Fruit fly (Drosophila melanogaster) whole organism, embryonic: ENCODE measurements around the gene dls.

ENCODE experiments used
- BEAF-32 ChIP-seq: fragments of 200-800 bp; sonication (Bioruptor generic); optimal IDR thresholded peaks from 3 replicates; lab custom pipeline; 2017; ENCODE audit warnings: missing biosample characterization, missing genetic modification characterization, mild to moderate bottlenecking, moderate library complexity, missing genetic modification reagents
- CG1024 ChIP-seq: fragments of 200-800 bp; sonication (Bioruptor generic); IDR thresholded peaks from 2 replicates; pipeline ENCODE4 v1.3.6; 2022; ENCODE audit warnings: missing biosample characterization, missing genetic modification characterization
- CG10979 ChIP-seq: fragments of 200-800 bp; sonication (Bioruptor generic); optimal IDR thresholded peaks from 2 replicates; lab custom pipeline; 2018; ENCODE audit warnings: missing biosample characterization, mild to moderate bottlenecking, missing genetic modification characterization, moderate library complexity
- CG11093 ChIP-seq: fragments of 200-800 bp; sonication (Bioruptor generic); IDR thresholded peaks from 3 replicates; pipeline ENCODE4 v1.3.6; 2022; ENCODE audit warnings: missing biosample characterization, missing genetic modification characterization
- CG11696 ChIP-seq: fragments of 200-800 bp; sonication (Bioruptor generic); IDR thresholded peaks from 2 replicates; pipeline ENCODE4 v1.3.6; 2022; ENCODE audit warnings: missing biosample characterization, missing genetic modification characterization
- CG12769 ChIP-seq: fragments of 200-800 bp; sonication (Bioruptor generic); optimal IDR thresholded peaks from 2 replicates; lab custom pipeline; 2019; ENCODE audit warnings: missing biosample characterization, mild to moderate bottlenecking, missing genetic modification characterization, moderate library complexity
- CG15073 ChIP-seq: fragments of 200-800 bp; sonication (Bioruptor generic); optimal IDR thresholded peaks from 2 replicates; lab custom pipeline; 2016; ENCODE audit warnings: missing biosample characterization, missing genetic modification characterization
- CG17328 ChIP-seq: fragments of 200-800 bp; sonication (Bioruptor generic); IDR thresholded peaks from 2 replicates; pipeline ENCODE4 v1.3.6; 2022; ENCODE audit warnings: missing biosample characterization, missing genetic modification characterization
- CG17802 ChIP-seq: fragments of 200-800 bp; sonication (Bioruptor generic); optimal IDR thresholded peaks from 2 replicates; lab custom pipeline; 2018; ENCODE audit warnings: missing biosample characterization, mild to moderate bottlenecking, missing genetic modification characterization, moderate library complexity
- CG1792 ChIP-seq: fragments of 200-800 bp; sonication (Bioruptor generic); optimal IDR thresholded peaks from 2 replicates; lab custom pipeline; 2016; ENCODE audit warnings: missing biosample characterization, missing genetic modification characterization
- CG34422 ChIP-seq: fragments of 200-800 bp; sonication (Bioruptor generic); IDR thresholded peaks from 3 replicates; pipeline ENCODE4 v1.3.6; 2022; ENCODE audit warnings: missing biosample characterization, missing genetic modification characterization
- CG4820 ChIP-seq: fragments of 200-800 bp; sonication (Bioruptor generic); optimal IDR thresholded peaks from 3 replicates; lab custom pipeline; 2016; ENCODE audit warnings: missing biosample characterization, missing genetic modification characterization
- CG6254 ChIP-seq: fragments of 200-800 bp; sonication (Bioruptor generic); optimal IDR thresholded peaks from 3 replicates; lab custom pipeline; 2017; ENCODE audit warnings: mild to moderate bottlenecking, missing biosample characterization, missing genetic modification reagents, missing genetic modification characterization
- CG6854 ChIP-seq: fragments of 200-800 bp; sonication (Bioruptor generic); optimal IDR thresholded peaks from 3 replicates; lab custom pipeline; 2017; ENCODE audit warnings: missing biosample characterization, mild to moderate bottlenecking, missing genetic modification characterization
- CG7372 ChIP-seq: fragments of 200-800 bp; sonication (Bioruptor generic); IDR thresholded peaks from 2 replicates; pipeline ENCODE4 v1.3.6; 2022; ENCODE audit warnings: missing biosample characterization, missing genetic modification characterization
- CG7928 ChIP-seq: fragments of 200-800 bp; sonication (Bioruptor generic); optimal IDR thresholded peaks from 2 replicates; lab custom pipeline; 2017; ENCODE audit warnings: missing biosample characterization, mild to moderate bottlenecking, missing genetic modification characterization
- CG9797 ChIP-seq: fragments of 200-800 bp; sonication (Bioruptor generic); optimal IDR thresholded peaks from 3 replicates; lab custom pipeline; 2018; ENCODE audit warnings: missing biosample characterization, mild to moderate bottlenecking, missing genetic modification characterization
- Dfd ChIP-seq, 2 experiments: fragments of >200 bp; optimal IDR thresholded peaks; 2 replicates each; lab custom pipeline; 2017; ENCODE audit warnings: missing biosample characterization in 2 of 2, missing genetic modification characterization in 2 of 2
- Dref ChIP-seq: fragments of 200-800 bp; sonication (Bioruptor generic); IDR thresholded peaks from 2 replicates; pipeline ENCODE4 v1.3.6; 2022; ENCODE audit warnings: missing biosample characterization, missing genetic modification characterization
- E2f1 ChIP-seq: fragments of 200-800 bp; sonication (Bioruptor generic); IDR thresholded peaks from 2 replicates; pipeline ENCODE4 v1.3.6; 2022; ENCODE audit warnings: missing biosample characterization, missing genetic modification characterization
- Elba2 ChIP-seq: fragments of 200-800 bp; sonication (Bioruptor generic); optimal IDR thresholded peaks from 3 replicates; lab custom pipeline; 2016; ENCODE audit warnings: missing biosample characterization, missing genetic modification characterization
- Ets65A ChIP-seq: fragments of 200-800 bp; sonication (Bioruptor generic); peaks from one replicate; lab custom pipeline; 2016; ENCODE audit warnings: missing biosample characterization, missing genetic modification characterization
- Gsc ChIP-seq: fragments of 200-800 bp; sonication (Bioruptor generic); IDR thresholded peaks from 2 replicates; pipeline ENCODE4 v1.3.6; 2022; ENCODE audit warnings: missing biosample characterization, missing genetic modification characterization
- HLH54F ChIP-seq: fragments of 200-800 bp; sonication (Bioruptor generic); optimal IDR thresholded peaks from 3 replicates; lab custom pipeline; 2016; ENCODE audit warnings: missing biosample characterization, missing genetic modification characterization
- Hsf ChIP-seq: fragments of 200-800 bp; sonication (Bioruptor generic); optimal IDR thresholded peaks from 3 replicates; lab custom pipeline; 2016; ENCODE audit warnings: missing biosample characterization, missing genetic modification characterization
- MESR4 ChIP-seq: fragments of 200-800 bp; sonication (Bioruptor generic); optimal IDR thresholded peaks from 2 replicates; lab custom pipeline; 2018; ENCODE audit warnings: missing biosample characterization, mild to moderate bottlenecking, missing genetic modification characterization, moderate library complexity
- NK7.1 ChIP-seq: fragments of 200-800 bp; sonication (Bioruptor generic); optimal IDR thresholded peaks from 3 replicates; lab custom pipeline; 2016; ENCODE audit warnings: missing biosample characterization, missing genetic modification characterization
- Sox100B ChIP-seq: fragments of 200-800 bp; sonication (Bioruptor generic); optimal IDR thresholded peaks from 3 replicates; lab custom pipeline; 2018; ENCODE audit warnings: missing biosample characterization, mild to moderate bottlenecking, missing genetic modification characterization
- TFAM ChIP-seq: fragments of 200-800 bp; sonication (Bioruptor generic); optimal IDR thresholded peaks from 2 replicates; lab custom pipeline; 2017; ENCODE audit warnings: missing biosample characterization, missing genetic modification characterization, inconsistent platforms
- Tbp ChIP-seq: fragments of >200 bp; optimal IDR thresholded peaks from 2 replicates; lab custom pipeline; 2018; ENCODE audit warnings: missing biosample characterization, missing genetic modification characterization
- dati ChIP-seq: fragments of 200-800 bp; sonication (Bioruptor generic); IDR thresholded peaks from 2 replicates; pipeline ENCODE4 v1.3.6; 2022; ENCODE audit warnings: missing biosample characterization, missing genetic modification characterization
- gsb-n ChIP-seq: fragments of 200-800 bp; sonication (Bioruptor generic); optimal IDR thresholded peaks from 3 replicates; lab custom pipeline; 2018; ENCODE audit warnings: missing biosample characterization, mild to moderate bottlenecking, missing genetic modification characterization
- hbn ChIP-seq: fragments of 200-800 bp; sonication (Bioruptor generic); IDR thresholded peaks from 2 replicates; pipeline ENCODE4 v1.3.6; 2022; ENCODE audit warnings: missing biosample characterization, missing genetic modification characterization; ENCODE audit not compliant: partially characterized antibody
- hkb ChIP-seq, 2 experiments: fragments of 200-800 bp in 1 of 2; fragments of >200 bp in 1 of 2; sonication (Bioruptor generic) in 1 of 2; IDR thresholded peaks in 1 of 2; optimal IDR thresholded peaks in 1 of 2; 2 replicates each; pipeline versions ENCODE4 v1.3.6 to Lab custom; 2017 to 2022; ENCODE audit warnings: missing biosample characterization in 1 of 2, missing genetic modification characterization in 1 of 2
- hth ChIP-seq: fragments of >200 bp; optimal IDR thresholded peaks from 2 replicates; lab custom pipeline; 2017; ENCODE audit warnings: inconsistent platforms
- ind ChIP-seq: fragments of 200-800 bp; sonication (Bioruptor generic); optimal IDR thresholded peaks from 3 replicates; lab custom pipeline; 2016; ENCODE audit warnings: missing biosample characterization, missing genetic modification characterization
- luna ChIP-seq: fragments of 200-800 bp; sonication (Bioruptor generic); optimal IDR thresholded peaks from 2 replicates; lab custom pipeline; 2016; ENCODE audit warnings: missing biosample characterization, missing genetic modification characterization
- oc ChIP-seq: fragments of 200-800 bp; sonication (Bioruptor generic); optimal IDR thresholded peaks from 2 replicates; lab custom pipeline; 2018; ENCODE audit warnings: missing biosample characterization, mild to moderate bottlenecking, missing genetic modification characterization, moderate library complexity
- p53 ChIP-seq: fragments of 200-800 bp; sonication (Bioruptor generic); optimal IDR thresholded peaks from 2 replicates; lab custom pipeline; 2016; ENCODE audit warnings: missing biosample characterization, missing genetic modification characterization
- prd ChIP-seq, 3 experiments: fragments of >200 bp in 2 of 3; fragments of 200-800 bp in 1 of 3; sonication (Bioruptor generic) in 1 of 3; optimal IDR thresholded peaks in 2 of 3; IDR thresholded peaks in 1 of 3; 2 replicates in 2 of 3; 3 replicates in 1 of 3; pipeline versions ENCODE4 v1.3.6 to Lab custom; 2017 to 2022; ENCODE audit warnings: missing biosample characterization in 1 of 3, missing genetic modification characterization in 1 of 3
- sens ChIP-seq: fragments of 200-800 bp; sonication (Bioruptor generic); peaks from one replicate; lab custom pipeline; 2016; ENCODE audit warnings: missing biosample characterization, missing genetic modification characterization
- shn ChIP-seq: fragments of 200-800 bp; sonication (Bioruptor generic); optimal IDR thresholded peaks from 3 replicates; lab custom pipeline; 2016; ENCODE audit warnings: missing biosample characterization, missing genetic modification characterization
- slou ChIP-seq: fragments of 200-800 bp; sonication (Bioruptor generic); optimal IDR thresholded peaks from 3 replicates; lab custom pipeline; 2016; ENCODE audit warnings: missing biosample characterization, missing genetic modification characterization
- sob ChIP-seq: fragments of 200-800 bp; sonication (Bioruptor generic); IDR thresholded peaks from 2 replicates; pipeline ENCODE4 v1.3.6; 2022; ENCODE audit warnings: missing biosample characterization, missing genetic modification characterization
- tio ChIP-seq: fragments of 200-800 bp; sonication (Bioruptor generic); optimal IDR thresholded peaks from 2 replicates; lab custom pipeline; 2017; ENCODE audit warnings: missing biosample characterization, missing genetic modification characterization, inconsistent platforms
- tll ChIP-seq, 2 experiments: fragments of 200-800 bp in 1 of 2; fragments of >200 bp in 1 of 2; sonication (Bioruptor generic) in 1 of 2; optimal IDR thresholded peaks; 2 replicates each; lab custom pipeline; 2017 to 2019; ENCODE audit warnings: missing biosample characterization in 2 of 2, missing genetic modification characterization in 2 of 2, mild to moderate bottlenecking in 1 of 2, moderate library complexity in 1 of 2
- toy ChIP-seq: fragments of 200-800 bp; sonication (Bioruptor generic); IDR thresholded peaks from 2 replicates; pipeline ENCODE4 v1.3.6; 2022; ENCODE audit warnings: missing biosample characterization, missing genetic modification characterization
- vnd ChIP-seq: fragments of 200-800 bp; sonication (Bioruptor generic); IDR thresholded peaks from 3 replicates; pipeline ENCODE4 v1.3.6; 2022; ENCODE audit warnings: missing biosample characterization, missing genetic modification characterization; ENCODE audit not compliant: partially characterized antibody
- zf30C ChIP-seq: fragments of 200-800 bp; sonication (Bioruptor generic); optimal IDR thresholded peaks from 3 replicates; lab custom pipeline; 2018; ENCODE audit warnings: missing biosample characterization, mild to moderate bottlenecking, missing genetic modification characterization

Gene dls

dm6 chr3L:16165356-16166168 lies 35.6 kb upstream of the dls start (continued):
- TF ChIP-seq CG9797 (GFP tag; lab: Kevin White, UChicago), result no peak
- no peak for TF ChIP-seq CG6254 (GFP tag; lab: Kevin White, UChicago)
- no peak for TF ChIP-seq CG15073
- TF ChIP-seq CG17802 (tag; lab: Kevin White, UChicago), result no peak
- no peak for TF ChIP-seq MESR4 (GFP tag; lab: Kevin White, UChicago)
- TF ChIP-seq hbn, result no peak
- TF ChIP-seq sens, result peak; percentile 71
- TF ChIP-seq CG11696 (GFP tag; lab: Robert Waterston, UW), result no peak
- TF ChIP-seq CG6854, result no peak
- no peak for TF ChIP-seq hth (lab: Kevin White, UChicago)
- TF ChIP-seq CG10979 (tag; lab: Kevin White, UChicago), result no peak
- TF ChIP-seq zf30C (GFP tag; lab: Kevin White, UChicago), result no peak
- no peak for TF ChIP-seq Elba2 (GFP tag; lab: Kevin White, UChicago)
- no peak for TF ChIP-seq CG7372 (GFP tag; lab: Robert Waterston, UW)
- TF ChIP-seq p53, result no peak
- TF ChIP-seq E2f1, result no peak; the same call in 1 of the 2 replicates
- no peak for TF ChIP-seq BEAF-32 (GFP tag; lab: Kevin White, UChicago)
- no peak for TF ChIP-seq prd (optimal IDR thresholded peaks at IDR 0.05; lab: Kevin White, UChicago)
- TF ChIP-seq prd (GFP tag; IDR thresholded peaks at IDR 0.05; lab: Robert Waterston, UW), result peak; percentile 60; the same call in 2 of the 3 replicates
- TF ChIP-seq tio (GFP tag; lab: Kevin White, UChicago), result peak; percentile 66
- peak; percentile 3 for TF ChIP-seq CG4820 (GFP tag; lab: Kevin White, UChicago)
- no peak for TF ChIP-seq Dfd (GFP tag; optimal IDR thresholded peaks at IDR 0.05; lab: Kevin White, UChicago)
- TF ChIP-seq slou (GFP tag; lab: Kevin White, UChicago), result peak; percentile 51
- no peak for TF ChIP-seq CG11093 (GFP tag; lab: Robert Waterston, UW)
- TF ChIP-seq luna, result no peak
- peak; percentile 29 for TF ChIP-seq CG12769 (tag; lab: Kevin White, UChicago)
- no peak for TF ChIP-seq TFAM
- no peak for TF ChIP-seq gsb-n
- TF ChIP-seq sob (GFP tag; lab: Robert Waterston, UW), result peak; percentile 39; the same call in 1 of the 2 replicates
- TF ChIP-seq dati (GFP tag; lab: Robert Waterston, UW), result no peak
- peak; percentile 56 for TF ChIP-seq ind (GFP tag; lab: Kevin White, UChicago)
- TF ChIP-seq Tbp (GFP tag; lab: Kevin White, UChicago), result no peak
- TF ChIP-seq Ets65A (GFP tag; lab: Kevin White, UChicago), result peak; percentile 89
- TF ChIP-seq toy (GFP tag; lab: Robert Waterston, UW), result no peak
- TF ChIP-seq shn (GFP tag; lab: Kevin White, UChicago), result peak; percentile 27
- no peak for TF ChIP-seq oc (tag; lab: Kevin White, UChicago)
- TF ChIP-seq CG1024 (GFP tag; lab: Robert Waterston, UW), result no peak
- no peak for TF ChIP-seq CG17328 (GFP tag; lab: Robert Waterston, UW)
- TF ChIP-seq HLH54F (GFP tag; lab: Kevin White, UChicago), result peak; percentile 68
- no peak for TF ChIP-seq vnd
- no peak for TF ChIP-seq Sox100B (GFP tag; lab: Kevin White, UChicago)
- no peak for TF ChIP-seq CG34422 (GFP tag; lab: Robert Waterston, UW)
- TF ChIP-seq tll (GFP tag; optimal IDR thresholded peaks at IDR 0.05; lab: Kevin White, UChicago), result no peak
- TF ChIP-seq NK7.1, result peak; percentile 17
- peak; percentile 57 for TF ChIP-seq Hsf (GFP tag; lab: Kevin White, UChicago)
- peak; percentile 18 for TF ChIP-seq CG7928 (GFP tag; lab: Kevin White, UChicago)
- no peak for TF ChIP-seq Gsc (GFP tag; lab: Robert Waterston, UW)
- no peak for TF ChIP-seq Dref (GFP tag; lab: Robert Waterston, UW)
- no peak for TF ChIP-seq hkb (optimal IDR thresholded peaks at IDR 0.05; lab: Kevin White, UChicago)
- 0 out of 2 replicates have a peak, but pooled peaks have one; percentile 20 for TF ChIP-seq hkb (GFP tag; IDR thresholded peaks at IDR 0.05; lab: Robert Waterston, UW)
- TF ChIP-seq CG1792 (GFP tag; lab: Kevin White, UChicago), result peak; percentile 15
